Fruit fly (Drosophila melanogaster) whole organism, embryonic: ENCODE data around the gene Hpr1.

ENCODE experiments used
- CG10979 ChIP-seq: fragments of 200-800 bp; sonication (Bioruptor generic); optimal IDR thresholded peaks from 2 replicates; lab custom pipeline; 2018; ENCODE audit warnings: missing biosample characterization, mild to moderate bottlenecking, missing genetic modification characterization, moderate library complexity
- CG11085 ChIP-seq: fragments of 200-800 bp; sonication (Bioruptor generic); IDR thresholded peaks from 2 replicates; pipeline ENCODE4 v1.3.6; 2022; ENCODE audit warnings: missing biosample characterization, missing genetic modification characterization
- CG11723 ChIP-seq: fragments of 200-800 bp; sonication (Bioruptor generic); optimal IDR thresholded peaks from 2 replicates; lab custom pipeline; 2017; ENCODE audit warnings: missing biosample characterization, mild to moderate bottlenecking, missing genetic modification characterization
- CG12219 ChIP-seq: fragments of 200-800 bp; sonication (Bioruptor generic); optimal IDR thresholded peaks from 3 replicates; lab custom pipeline; 2018; ENCODE audit warnings: missing biosample characterization, mild to moderate bottlenecking, missing genetic modification characterization
- CG12942 ChIP-seq: fragments of 200-800 bp; sonication (Bioruptor generic); optimal IDR thresholded peaks from 3 replicates; lab custom pipeline; 2016; ENCODE audit warnings: missing biosample characterization, missing genetic modification characterization
- CG13123 ChIP-seq: fragments of 200-800 bp; sonication (Bioruptor generic); optimal IDR thresholded peaks from 2 replicates; lab custom pipeline; 2016; ENCODE audit warnings: missing biosample characterization, missing genetic modification characterization
- CG13894 ChIP-seq: fragments of 200-800 bp; sonication (Bioruptor generic); optimal IDR thresholded peaks from 3 replicates; lab custom pipeline; 2018; ENCODE audit warnings: missing biosample characterization, mild to moderate bottlenecking, missing genetic modification characterization, moderate library complexity
- CG14667 ChIP-seq: fragments of 200-800 bp; sonication (Bioruptor generic); IDR thresholded peaks from 2 replicates; pipeline ENCODE4 v1.3.6; 2022; ENCODE audit warnings: missing biosample characterization, missing genetic modification characterization
- CG16815 ChIP-seq: fragments of 200-800 bp; sonication (Bioruptor generic); optimal IDR thresholded peaks from 3 replicates; lab custom pipeline; 2017; ENCODE audit warnings: missing biosample characterization, mild to moderate bottlenecking, missing genetic modification characterization
- CG17359 ChIP-seq: fragments of 200-800 bp; sonication (Bioruptor generic); optimal IDR thresholded peaks from 3 replicates; lab custom pipeline; 2018; ENCODE audit warnings: missing biosample characterization, mild to moderate bottlenecking, missing genetic modification characterization, moderate library complexity
- CG30403 ChIP-seq: fragments of 200-800 bp; sonication (Bioruptor generic); optimal IDR thresholded peaks from 3 replicates; lab custom pipeline; 2016; ENCODE audit warnings: missing biosample characterization, missing genetic modification characterization
- CG3847 ChIP-seq: fragments of 200-800 bp; sonication (Bioruptor generic); IDR thresholded peaks from 2 replicates; pipeline ENCODE4 v1.3.6; 2022; ENCODE audit warnings: missing biosample characterization, missing genetic modification characterization
- CG5245 ChIP-seq: fragments of 200-800 bp; sonication (Bioruptor generic); optimal IDR thresholded peaks from 3 replicates; lab custom pipeline; 2016; ENCODE audit warnings: missing biosample characterization, missing genetic modification characterization
- CG5953 ChIP-seq: fragments of 200-800 bp; sonication (Bioruptor generic); IDR thresholded peaks from 2 replicates; pipeline ENCODE4 v1.3.6; 2022; ENCODE audit warnings: missing biosample characterization, missing genetic modification characterization
- CG6175 ChIP-seq: fragments of 200-800 bp; sonication (Bioruptor generic); IDR thresholded peaks from 3 replicates; pipeline ENCODE4 v1.3.6; 2022; ENCODE audit warnings: missing biosample characterization, missing genetic modification characterization
- CG7556 ChIP-seq: fragments of 200-800 bp; sonication (Bioruptor generic); optimal IDR thresholded peaks from 2 replicates; lab custom pipeline; 2017; ENCODE audit warnings: missing biosample characterization, mild to moderate bottlenecking, missing genetic modification characterization
- CG7987 ChIP-seq: fragments of 200-800 bp; sonication (Bioruptor generic); optimal IDR thresholded peaks from 2 replicates; lab custom pipeline; 2018; ENCODE audit warnings: missing biosample characterization, mild to moderate bottlenecking, missing genetic modification characterization, moderate library complexity
- CG8924 ChIP-seq: fragments of 200-800 bp; optimal IDR thresholded peaks from 3 replicates; lab custom pipeline; 2019; ENCODE audit warnings: missing biosample characterization, mild to moderate bottlenecking, missing genetic modification characterization, moderate library complexity
- CG9797 ChIP-seq: fragments of 200-800 bp; sonication (Bioruptor generic); optimal IDR thresholded peaks from 3 replicates; lab custom pipeline; 2018; ENCODE audit warnings: missing biosample characterization, mild to moderate bottlenecking, missing genetic modification characterization
- CHES-1-like ChIP-seq: fragments of 200-800 bp; sonication (Bioruptor generic); optimal IDR thresholded peaks from 2 replicates; lab custom pipeline; 2016; ENCODE audit warnings: missing biosample characterization, missing genetic modification characterization
- Camta ChIP-seq: fragments of 200-800 bp; sonication (Bioruptor generic); optimal IDR thresholded peaks from 2 replicates; lab custom pipeline; 2016; ENCODE audit warnings: missing biosample characterization, missing genetic modification characterization
- Dad ChIP-seq: fragments of 200-800 bp; sonication (Bioruptor generic); optimal IDR thresholded peaks from 3 replicates; lab custom pipeline; 2016; ENCODE audit warnings: missing biosample characterization, missing genetic modification characterization
- Dip2 ChIP-seq: fragments of 200-800 bp; sonication (Bioruptor generic); IDR thresholded peaks from 2 replicates; pipeline ENCODE4 v1.3.6; 2022; ENCODE audit warnings: missing biosample characterization, missing genetic modification characterization
- Dll ChIP-seq: fragments of 200-800 bp; sonication (Bioruptor generic); IDR thresholded peaks from 4 replicates; pipeline ENCODE4 v1.3.6; 2022; ENCODE audit warnings: missing biosample characterization, missing genetic modification characterization; ENCODE audit not compliant: partially characterized antibody
- Fer3 ChIP-seq: fragments of 200-800 bp; sonication (Bioruptor generic); optimal IDR thresholded peaks from 2 replicates; lab custom pipeline; 2018; ENCODE audit warnings: missing biosample characterization, mild to moderate bottlenecking, missing genetic modification characterization, moderate library complexity
- Gsc ChIP-seq: fragments of 200-800 bp; sonication (Bioruptor generic); IDR thresholded peaks from 2 replicates; pipeline ENCODE4 v1.3.6; 2022; ENCODE audit warnings: missing biosample characterization, missing genetic modification characterization
- Hmx ChIP-seq: fragments of 200-800 bp; sonication (Bioruptor generic); optimal IDR thresholded peaks from 2 replicates; lab custom pipeline; 2016; ENCODE audit warnings: missing biosample characterization, missing genetic modification characterization
- Hr51 ChIP-seq, 2 experiments: fragments of 200-800 bp; sonication (Bioruptor generic); optimal IDR thresholded peaks; 2 replicates in 1 of 2; 3 replicates in 1 of 2; lab custom pipeline; 2016 to 2018; ENCODE audit warnings: missing biosample characterization in 2 of 2, missing genetic modification characterization in 2 of 2, mild to moderate bottlenecking in 1 of 2, moderate library complexity in 1 of 2
- NC2α ChIP-seq: fragments of 200-800 bp; sonication (Bioruptor generic); optimal IDR thresholded peaks from 2 replicates; lab custom pipeline; 2016; ENCODE audit warnings: missing biosample characterization, missing genetic modification characterization
- Nf-YC ChIP-seq: fragments of 200-800 bp; optimal IDR thresholded peaks from 3 replicates; lab custom pipeline; 2019; ENCODE audit warnings: missing biosample characterization, mild to moderate bottlenecking, missing genetic modification characterization, moderate library complexity
- Rfx ChIP-seq: fragments of 200-800 bp; sonication (Bioruptor generic); IDR thresholded peaks from 2 replicates; pipeline ENCODE4 v1.3.6; 2022; ENCODE audit warnings: missing biosample characterization, missing genetic modification characterization
- Rx ChIP-seq: fragments of 200-800 bp; sonication (Bioruptor generic); IDR thresholded peaks from 2 replicates; pipeline ENCODE4 v1.3.6; 2022; ENCODE audit warnings: missing biosample characterization, missing genetic modification characterization
- Sry-δ ChIP-seq: fragments of 200-800 bp; sonication (Bioruptor generic); optimal IDR thresholded peaks from 2 replicates; lab custom pipeline; 2016; ENCODE audit warnings: missing biosample characterization, missing genetic modification characterization
- Stat92E ChIP-seq, 3 experiments: fragments of >200 bp in 2 of 3; fragments of 200-800 bp in 1 of 3; sonication (Bioruptor generic) in 1 of 3; optimal IDR thresholded peaks; 2 replicates each; lab custom pipeline; 2017 to 2019; ENCODE audit warnings: missing biosample characterization in 3 of 3, missing genetic modification characterization in 3 of 3, mild to moderate bottlenecking in 1 of 3, moderate library complexity in 1 of 3
- abd-A ChIP-seq: fragments of 200-800 bp; sonication (Bioruptor generic); optimal IDR thresholded peaks from 3 replicates; lab custom pipeline; 2019; ENCODE audit warnings: missing biosample characterization, mild to moderate bottlenecking, missing genetic modification characterization, moderate library complexity
- btn ChIP-seq: fragments of 200-800 bp; sonication (Bioruptor generic); optimal IDR thresholded peaks from 2 replicates; lab custom pipeline; 2016; ENCODE audit warnings: missing biosample characterization, missing genetic modification characterization
- fu2 ChIP-seq: fragments of 200-800 bp; sonication (Bioruptor generic); optimal IDR thresholded peaks from 2 replicates; lab custom pipeline; 2016; ENCODE audit warnings: missing biosample characterization, missing genetic modification characterization
- ham ChIP-seq: fragments of 200-800 bp; sonication (Bioruptor generic); IDR thresholded peaks from 2 replicates; pipeline ENCODE4 v1.3.6; 2022; ENCODE audit warnings: missing biosample characterization, missing genetic modification characterization
- nom ChIP-seq: fragments of 200-800 bp; sonication (Bioruptor generic); optimal IDR thresholded peaks from 2 replicates; lab custom pipeline; 2017; ENCODE audit warnings: missing biosample characterization, missing genetic modification characterization, mild to moderate bottlenecking, moderate library complexity, missing genetic modification reagents
- odd ChIP-seq: fragments of 200-800 bp; sonication (Bioruptor generic); optimal IDR thresholded peaks from 2 replicates; lab custom pipeline; 2017; ENCODE audit warnings: missing biosample characterization, mild to moderate bottlenecking, missing genetic modification characterization
- pan ChIP-seq, 4 experiments: fragments of >200 bp in 3 of 4; fragments of 200-800 bp in 1 of 4; sonication (Bioruptor generic) in 1 of 4; optimal IDR thresholded peaks in 3 of 4; IDR thresholded peaks in 1 of 4; 2 replicates each; pipeline versions ENCODE4 v1.3.6 to Lab custom; 2017 to 2022; ENCODE audit warnings: missing biosample characterization in 2 of 4, missing genetic modification characterization in 2 of 4, mixed read lengths in 1 of 4
- pho ChIP-seq: fragments of 200-800 bp; sonication (Bioruptor generic); optimal IDR thresholded peaks from 2 replicates; lab custom pipeline; 2016; ENCODE audit warnings: missing biosample characterization, missing genetic modification characterization
- phol ChIP-seq: fragments of 200-800 bp; sonication (Bioruptor generic); optimal IDR thresholded peaks from 3 replicates; lab custom pipeline; 2018; ENCODE audit warnings: missing biosample characterization, mild to moderate bottlenecking, missing genetic modification characterization, moderate library complexity
- salm ChIP-seq: fragments of 200-800 bp; sonication (Bioruptor generic); optimal IDR thresholded peaks from 2 replicates; lab custom pipeline; 2018; ENCODE audit warnings: missing biosample characterization, mild to moderate bottlenecking, missing genetic modification characterization
- shn ChIP-seq: fragments of 200-800 bp; sonication (Bioruptor generic); optimal IDR thresholded peaks from 3 replicates; lab custom pipeline; 2016; ENCODE audit warnings: missing biosample characterization, missing genetic modification characterization
- sr ChIP-seq: fragments of 200-800 bp; sonication (Bioruptor generic); IDR thresholded peaks from 3 replicates; pipeline ENCODE4 v1.3.6; 2022; ENCODE audit warnings: missing biosample characterization, missing genetic modification characterization
- stc ChIP-seq: fragments of 200-800 bp; sonication (Bioruptor generic); IDR thresholded peaks from 2 replicates; pipeline ENCODE4 v1.3.6; 2022; ENCODE audit warnings: missing biosample characterization, missing genetic modification characterization
- trem ChIP-seq: fragments of 200-800 bp; optimal IDR thresholded peaks from 3 replicates; lab custom pipeline; 2019; ENCODE audit warnings: missing biosample characterization, mild to moderate bottlenecking, missing genetic modification characterization, moderate library complexity
- vfl ChIP-seq: fragments of 200-800 bp; sonication (Bioruptor generic); optimal IDR thresholded peaks from 2 replicates; lab custom pipeline; 2016; ENCODE audit warnings: missing biosample characterization, missing genetic modification characterization

Gene Hpr1

dm6 chr3R:5862032-5862641 lies 40.9 kb upstream of the Hpr1 start, which contains the start of gene CG2017 (continued):
- TF ChIP-seq pan (optimal IDR thresholded peaks at IDR 0.05; lab: Kevin White, UChicago) (no peak), pan (GFP tag; optimal IDR thresholded peaks at IDR 0.05 in 1 of 2, IDR thresholded peaks at IDR 0.05 in 1 of 2) (no peak), ham (GFP tag; lab: Robert Waterston, UW) (no peak), Dad (GFP tag; lab: Kevin White, UChicago) (peak; percentile 73), trem (peak; percentile 76), odd (GFP tag; lab: Kevin White, UChicago) (no peak), abd-A (tag; lab: Kevin White, UChicago) (peak; percentile 49), CG16815 (no peak), nom (GFP tag; lab: Kevin White, UChicago) (no peak), phol (tag; lab: Kevin White, UChicago) (peak; percentile 84), salm (tag; lab: Kevin White, UChicago) (no peak), CG17359 (tag; lab: Kevin White, UChicago) (peak; percentile 3), CG6175 (GFP tag; lab: Robert Waterston, UW) (no peak), Rx (GFP tag; lab: Robert Waterston, UW) (peak; percentile 5; the same call in 1 of the 2 replicates), Dip2 (GFP tag; lab: Robert Waterston, UW) (no peak), stc (GFP tag; lab: Robert Waterston, UW) (peak; percentile 36; the same call in 1 of the 2 replicates), NC2α (peak; percentile 35), CG13894 (tag; lab: Kevin White, UChicago) (peak; percentile 1), CG8924 (tag; lab: Kevin White, UChicago) (peak; percentile 25), sr (GFP tag; lab: Robert Waterston, UW) (0 out of 3 replicates have a peak, but pooled peaks have one; percentile 7), CG5245 (peak; percentile 34), CG5953 (GFP tag; lab: Robert Waterston, UW) (no peak), fu2 (GFP tag; lab: Kevin White, UChicago) (peak; percentile 24), Gsc (GFP tag; lab: Robert Waterston, UW) (no peak), Stat92E (GFP tag; optimal IDR thresholded peaks at IDR 0.05; lab: Kevin White, UChicago) (no peak), CG11723 (GFP tag; lab: Kevin White, UChicago) (no peak), CG9797 (GFP tag; lab: Kevin White, UChicago) (peak; percentile 83), Hr51 (GFP tag; optimal IDR thresholded peaks at IDR 0.05; lab: Kevin White, UChicago) (no peak), Rfx (GFP tag; lab: Robert Waterston, UW) (peak; percentile 79), CG11085 (GFP tag; lab: Robert Waterston, UW) (no peak; the same call in 1 of the 2 replicates), CG12942 (GFP tag; lab: Kevin White, UChicago) (peak; percentile 30), CG7987 (peak; percentile 51), Camta (GFP tag; lab: Kevin White, UChicago) (peak; percentile 19), Fer3 (tag; lab: Kevin White, UChicago) (no peak), pho (GFP tag; lab: Kevin White, UChicago) (peak; percentile 63), CG10979 (tag; lab: Kevin White, UChicago) (peak; percentile 16), btn (GFP tag; lab: Kevin White, UChicago) (no peak), Dll (GFP tag; lab: Robert Waterston, UW) (peak; percentile 38; the same call in 2 of the 4 replicates), CG3847 (GFP tag; lab: Robert Waterston, UW) (peak; percentile 85), Hmx (GFP tag; lab: Kevin White, UChicago) (no peak), vfl (GFP tag; lab: Kevin White, UChicago) (peak; percentile 75), CG7556 (GFP tag; lab: Kevin White, UChicago) (no peak), Nf-YC (tag; lab: Kevin White, UChicago) (peak; percentile 20), Sry-δ (GFP tag; lab: Kevin White, UChicago) (peak; percentile 54), CG12219 (GFP tag; lab: Kevin White, UChicago) (no peak), CG30403 (GFP tag; lab: Kevin White, UChicago) (peak; percentile 26), CHES-1-like (GFP tag; lab: Kevin White, UChicago) (peak; percentile 44), CG14667 (GFP tag; lab: Robert Waterston, UW) (no peak), CG13123 (no peak), shn (peak; percentile 68)
